Fruit fly (Drosophila melanogaster) whole organism, embryonic: Measurements from ENCODE around the gene P5CDh2.
A peak's percentile ranks its signal among the peaks of the same experiment; 100 is the strongest.

ENCODE experiments used
- ATbp ChIP-seq: fragments of 200-800 bp; sonication (Bioruptor generic); optimal IDR thresholded peaks from 2 replicates; lab custom pipeline; 2017; ENCODE audit warnings: missing biosample characterization, mild to moderate bottlenecking, missing genetic modification characterization, missing genetic modification reagents
- Atf6 ChIP-seq: fragments of 200-800 bp; sonication (Bioruptor generic); IDR thresholded peaks from 2 replicates; pipeline ENCODE4 v1.3.6; 2022; ENCODE audit warnings: missing biosample characterization, missing genetic modification characterization
- Awh ChIP-seq: fragments of 200-800 bp; sonication (Bioruptor generic); IDR thresholded peaks from 2 replicates; pipeline ENCODE4, ENCODE4 v1.3.6; 2022; ENCODE audit warnings: missing biosample characterization, missing genetic modification characterization
- CG10979 ChIP-seq: fragments of 200-800 bp; sonication (Bioruptor generic); optimal IDR thresholded peaks from 2 replicates; lab custom pipeline; 2018; ENCODE audit warnings: missing biosample characterization, mild to moderate bottlenecking, missing genetic modification characterization, moderate library complexity
- CG11695 ChIP-seq: fragments of 200-800 bp; sonication (Bioruptor generic); IDR thresholded peaks from 3 replicates; pipeline ENCODE4 v1.3.6; 2022; ENCODE audit warnings: missing biosample characterization, missing genetic modification characterization
- CG12104 ChIP-seq: fragments of 200-800 bp; sonication (Bioruptor generic); optimal IDR thresholded peaks from 3 replicates; lab custom pipeline; 2016; ENCODE audit warnings: missing biosample characterization, missing genetic modification characterization
- CG12391 ChIP-seq: fragments of 200-800 bp; sonication (Bioruptor generic); optimal IDR thresholded peaks from 3 replicates; lab custom pipeline; 2018; ENCODE audit warnings: missing biosample characterization, mild to moderate bottlenecking, missing genetic modification characterization, moderate library complexity
- CG12769 ChIP-seq: fragments of 200-800 bp; sonication (Bioruptor generic); optimal IDR thresholded peaks from 2 replicates; lab custom pipeline; 2019; ENCODE audit warnings: missing biosample characterization, mild to moderate bottlenecking, missing genetic modification characterization, moderate library complexity
- CG16779 ChIP-seq: fragments of 200-800 bp; sonication (Bioruptor generic); IDR thresholded peaks from 2 replicates; pipeline ENCODE4 v1.3.6; 2022; ENCODE audit warnings: missing biosample characterization, missing genetic modification characterization
- CG17829 ChIP-seq: fragments of 200-800 bp; optimal IDR thresholded peaks from 2 replicates; lab custom pipeline; 2019; ENCODE audit warnings: missing biosample characterization, mild to moderate bottlenecking, missing genetic modification characterization, moderate library complexity
- CG18619 ChIP-seq: fragments of 200-800 bp; sonication (Bioruptor generic); optimal IDR thresholded peaks from 3 replicates; lab custom pipeline; 2017; ENCODE audit warnings: missing biosample characterization, mild to moderate bottlenecking, missing genetic modification characterization
- CG2120 ChIP-seq: fragments of 200-800 bp; sonication (Bioruptor generic); optimal IDR thresholded peaks from 3 replicates; lab custom pipeline; 2016; ENCODE audit warnings: missing biosample characterization, missing genetic modification characterization
- CG4424 ChIP-seq: fragments of 200-800 bp; sonication (Bioruptor generic); optimal IDR thresholded peaks from 3 replicates; lab custom pipeline; 2016; ENCODE audit warnings: missing biosample characterization, missing genetic modification characterization
- CG6683 ChIP-seq: fragments of 200-800 bp; sonication (Bioruptor generic); optimal IDR thresholded peaks from 2 replicates; lab custom pipeline; 2017; ENCODE audit warnings: missing biosample characterization, mild to moderate bottlenecking, missing genetic modification characterization, missing genetic modification reagents
- CG6813 ChIP-seq: fragments of 200-800 bp; sonication (Bioruptor generic); optimal IDR thresholded peaks from 2 replicates; lab custom pipeline; 2017; ENCODE audit warnings: missing biosample characterization, missing genetic modification characterization, mild to moderate bottlenecking, moderate library complexity, missing genetic modification reagents
- CG6854 ChIP-seq: fragments of 200-800 bp; sonication (Bioruptor generic); optimal IDR thresholded peaks from 3 replicates; lab custom pipeline; 2017; ENCODE audit warnings: missing biosample characterization, mild to moderate bottlenecking, missing genetic modification characterization
- CG7786 ChIP-seq: fragments of 200-800 bp; sonication (Bioruptor generic); optimal IDR thresholded peaks from 2 replicates; lab custom pipeline; 2016; ENCODE audit warnings: missing biosample characterization, missing genetic modification characterization
- CG8359 ChIP-seq: fragments of 200-800 bp; sonication (Bioruptor generic); optimal IDR thresholded peaks from 2 replicates; lab custom pipeline; 2017; ENCODE audit warnings: missing biosample characterization, mild to moderate bottlenecking, missing genetic modification characterization, borderline replicate concordance
- CG9437 ChIP-seq: fragments of 200-800 bp; sonication (Bioruptor generic); optimal IDR thresholded peaks from 2 replicates; lab custom pipeline; 2018; ENCODE audit warnings: missing biosample characterization, mild to moderate bottlenecking, missing genetic modification characterization
- CG9797 ChIP-seq: fragments of 200-800 bp; sonication (Bioruptor generic); optimal IDR thresholded peaks from 3 replicates; lab custom pipeline; 2018; ENCODE audit warnings: missing biosample characterization, mild to moderate bottlenecking, missing genetic modification characterization
- CG9876 ChIP-seq: fragments of 200-800 bp; sonication (Bioruptor generic); optimal IDR thresholded peaks from 2 replicates; lab custom pipeline; 2016; ENCODE audit warnings: missing biosample characterization, missing genetic modification characterization
- Fer2 ChIP-seq: fragments of 200-800 bp; sonication (Bioruptor generic); optimal IDR thresholded peaks from 2 replicates; lab custom pipeline; 2018; ENCODE audit warnings: missing biosample characterization, mild to moderate bottlenecking, missing genetic modification characterization, moderate library complexity
- Gug ChIP-seq: fragments of 200-800 bp; sonication (Bioruptor generic); IDR thresholded peaks from 4 replicates; pipeline ENCODE4 v1.3.6; 2022; ENCODE audit warnings: missing biosample characterization, missing genetic modification characterization
- HLH54F ChIP-seq: fragments of 200-800 bp; sonication (Bioruptor generic); optimal IDR thresholded peaks from 3 replicates; lab custom pipeline; 2016; ENCODE audit warnings: missing biosample characterization, missing genetic modification characterization
- Mes4 ChIP-seq: fragments of 200-800 bp; sonication (Bioruptor generic); optimal IDR thresholded peaks from 2 replicates; lab custom pipeline; 2016; ENCODE audit warnings: missing biosample characterization, missing genetic modification characterization
- Pdp1 ChIP-seq, 2 experiments: fragments of 200-800 bp; sonication (Bioruptor generic); optimal IDR thresholded peaks; 3 replicates each; lab custom pipeline; 2016; ENCODE audit warnings: missing biosample characterization in 2 of 2, missing genetic modification characterization in 2 of 2, mild to moderate bottlenecking in 1 of 2, moderate library complexity in 1 of 2
- Poxn ChIP-seq: fragments of 200-800 bp; sonication (Bioruptor generic); IDR thresholded peaks from 2 replicates; pipeline ENCODE4 v1.3.6; 2022; ENCODE audit warnings: missing biosample characterization, missing genetic modification characterization
- Sox102F ChIP-seq: fragments of 200-800 bp; sonication (Bioruptor generic); optimal IDR thresholded peaks from 2 replicates; lab custom pipeline; 2018; ENCODE audit warnings: missing biosample characterization, mild to moderate bottlenecking, missing genetic modification characterization, moderate library complexity
- Spps ChIP-seq: fragments of 200-800 bp; sonication (Bioruptor generic); optimal IDR thresholded peaks from 2 replicates; lab custom pipeline; 2018; ENCODE audit warnings: missing biosample characterization, mild to moderate bottlenecking, missing genetic modification characterization
- Ssrp ChIP-seq: fragments of 200-800 bp; sonication (Bioruptor generic); optimal IDR thresholded peaks from 2 replicates; lab custom pipeline; 2018; ENCODE audit warnings: missing biosample characterization, mild to moderate bottlenecking, missing genetic modification characterization, moderate library complexity
- Stat92E ChIP-seq, 3 experiments: fragments of >200 bp in 2 of 3; fragments of 200-800 bp in 1 of 3; sonication (Bioruptor generic) in 1 of 3; optimal IDR thresholded peaks; 2 replicates each; lab custom pipeline; 2017 to 2019; ENCODE audit warnings: missing biosample characterization in 3 of 3, missing genetic modification characterization in 3 of 3, mild to moderate bottlenecking in 1 of 3, moderate library complexity in 1 of 3
- ac ChIP-seq: fragments of 200-800 bp; sonication (Bioruptor generic); optimal IDR thresholded peaks from 3 replicates; lab custom pipeline; 2017; ENCODE audit warnings: missing biosample characterization, mild to moderate bottlenecking, missing genetic modification characterization
- az2 ChIP-seq: fragments of 200-800 bp; sonication (Bioruptor generic); optimal IDR thresholded peaks from 3 replicates; lab custom pipeline; 2016; ENCODE audit warnings: missing biosample characterization, missing genetic modification characterization
- bowl ChIP-seq: fragments of 200-800 bp; sonication (Bioruptor generic); IDR thresholded peaks from 2 replicates; pipeline ENCODE4 v1.3.6; 2022; ENCODE audit warnings: missing biosample characterization, missing genetic modification characterization
- chinmo ChIP-seq: fragments of 200-800 bp; sonication (Bioruptor generic); IDR thresholded peaks from 4 replicates; pipeline ENCODE4 v1.3.6; 2022; ENCODE audit warnings: missing biosample characterization, missing genetic modification characterization; ENCODE audit not compliant: partially characterized antibody
- croc ChIP-seq: fragments of 200-800 bp; sonication (Bioruptor generic); conservative IDR thresholded peaks from 3 replicates; pipeline ENCODE4 v1.3.6; 2022; ENCODE audit warnings: missing biosample characterization, missing genetic modification characterization
- fru ChIP-seq: fragments of >200 bp; optimal IDR thresholded peaks from 2 replicates; lab custom pipeline; 2017
- ftz-f1 ChIP-seq: fragments of 200-800 bp; sonication (Bioruptor generic); optimal IDR thresholded peaks from 2 replicates; lab custom pipeline; 2016; ENCODE audit warnings: missing biosample characterization, missing genetic modification characterization
- gcm2 ChIP-seq: fragments of 200-800 bp; sonication (Bioruptor generic); optimal IDR thresholded peaks from 2 replicates; lab custom pipeline; 2016; ENCODE audit warnings: missing biosample characterization, missing genetic modification characterization
- grau ChIP-seq: fragments of 200-800 bp; optimal IDR thresholded peaks from 3 replicates; lab custom pipeline; 2019; ENCODE audit warnings: missing biosample characterization, mild to moderate bottlenecking, missing genetic modification characterization, moderate library complexity
- h ChIP-seq: fragments of >200 bp; optimal IDR thresholded peaks from 2 replicates; lab custom pipeline; 2017
- mam ChIP-seq: fragments of 200-800 bp; sonication (Bioruptor generic); optimal IDR thresholded peaks from 3 replicates; lab custom pipeline; 2016; ENCODE audit warnings: missing biosample characterization, missing genetic modification characterization
- nerfin-1 ChIP-seq: fragments of 200-800 bp; sonication (Bioruptor generic); optimal IDR thresholded peaks from 3 replicates; lab custom pipeline; 2019; ENCODE audit warnings: missing biosample characterization, mild to moderate bottlenecking, missing genetic modification characterization, moderate library complexity
- nmo ChIP-seq: fragments of 200-800 bp; sonication (Bioruptor generic); optimal IDR thresholded peaks from 2 replicates; lab custom pipeline; 2018; ENCODE audit warnings: missing biosample characterization, mild to moderate bottlenecking, missing genetic modification characterization, moderate library complexity
- pb ChIP-seq: fragments of 200-800 bp; sonication (Bioruptor generic); optimal IDR thresholded peaks from 3 replicates; lab custom pipeline; 2016; ENCODE audit warnings: missing biosample characterization, missing genetic modification characterization
- rib ChIP-seq: fragments of 200-800 bp; sonication (Bioruptor generic); IDR thresholded peaks from 2 replicates; pipeline ENCODE4 v1.3.6; 2022; ENCODE audit warnings: missing biosample characterization, missing genetic modification characterization
- slp2 ChIP-seq: fragments of 200-800 bp; sonication (Bioruptor generic); optimal IDR thresholded peaks from 2 replicates; lab custom pipeline; 2016; ENCODE audit warnings: missing biosample characterization, missing genetic modification characterization
- tin ChIP-seq: fragments of 200-800 bp; sonication (Bioruptor generic); optimal IDR thresholded peaks from 3 replicates; lab custom pipeline; 2016; ENCODE audit warnings: missing biosample characterization, missing genetic modification characterization
- unpg ChIP-seq: fragments of 200-800 bp; sonication (Bioruptor generic); optimal IDR thresholded peaks from 3 replicates; lab custom pipeline; 2018; ENCODE audit warnings: missing biosample characterization, mild to moderate bottlenecking, missing genetic modification characterization, moderate library complexity
- zen ChIP-seq: fragments of 200-800 bp; sonication (Bioruptor generic); optimal IDR thresholded peaks from 3 replicates; lab custom pipeline; 2018; ENCODE audit warnings: missing biosample characterization, mild to moderate bottlenecking, missing genetic modification characterization, moderate library complexity

Gene P5CDh2

dm6 chr3R:21862137-21862850 lies 15.4 kb upstream of the P5CDh2 start (continued):
- TF ChIP-seq CG2120 (GFP tag; lab: Kevin White, UChicago), result no peak
- peak; percentile 96 for TF ChIP-seq ATbp (GFP tag; lab: Kevin White, UChicago)
- TF ChIP-seq mam (GFP tag; lab: Kevin White, UChicago), result no peak
- TF ChIP-seq az2, result peak; percentile 85
- peak in 1 of 3 experiments; percentile 0 for TF ChIP-seq Stat92E (GFP tag; optimal IDR thresholded peaks at IDR 0.05; lab: Kevin White, UChicago)
- peak; percentile 86 for TF ChIP-seq Awh
- peak; percentile 65 for TF ChIP-seq CG12769
- TF ChIP-seq Spps (tag; lab: Kevin White, UChicago), result peak; percentile 56
- peak; percentile 64 for TF ChIP-seq CG4424 (GFP tag; lab: Kevin White, UChicago)
- TF ChIP-seq ftz-f1 (GFP tag; lab: Kevin White, UChicago), result no peak
- peak; percentile 62; the same call in 2 of the 3 replicates for TF ChIP-seq CG11695
- no peak for TF ChIP-seq Fer2 (tag; lab: Kevin White, UChicago)
- no peak for TF ChIP-seq CG12104 (GFP tag; lab: Kevin White, UChicago)
- TF ChIP-seq Poxn (GFP tag; lab: Robert Waterston, UW), result no peak
- peak; percentile 0 for TF ChIP-seq slp2 (GFP tag; lab: Kevin White, UChicago)
- peak; percentile 62 for TF ChIP-seq CG18619 (GFP tag; lab: Kevin White, UChicago)
- no peak for TF ChIP-seq CG9876 (GFP tag; lab: Kevin White, UChicago)
- TF ChIP-seq chinmo (GFP tag; lab: Robert Waterston, UW), result no peak
- peak; percentile 79; the same call in 2 of the 3 replicates for TF ChIP-seq croc (GFP tag; lab: Robert Waterston, UW)
- TF ChIP-seq CG12391 (tag; lab: Kevin White, UChicago), result peak; percentile 91
- TF ChIP-seq Ssrp, result peak; percentile 89
- no peak for TF ChIP-seq CG7786 (GFP tag; lab: Kevin White, UChicago)
- TF ChIP-seq grau (tag; lab: Kevin White, UChicago), result peak; percentile 83
- peak; percentile 59 for TF ChIP-seq tin (GFP tag; lab: Kevin White, UChicago)
- TF ChIP-seq Atf6, result peak; percentile 26; the same call in 1 of the 2 replicates
- no peak for TF ChIP-seq CG9797 (GFP tag; lab: Kevin White, UChicago)
- TF ChIP-seq CG9437 (GFP tag; lab: Kevin White, UChicago), result peak; percentile 64
- peak; percentile 51 for TF ChIP-seq CG8359 (GFP tag; lab: Kevin White, UChicago)
- TF ChIP-seq h (lab: Kevin White, UChicago), result no peak
- TF ChIP-seq unpg, result peak; percentile 95
- TF ChIP-seq gcm2 (GFP tag; lab: Kevin White, UChicago), result no peak
- peak; percentile 94 for TF ChIP-seq Sox102F
- no peak for TF ChIP-seq bowl (GFP tag; lab: Robert Waterston, UW)
- TF ChIP-seq Pdp1 (GFP tag; optimal IDR thresholded peaks at IDR 0.05; lab: Kevin White, UChicago), result peak in 1 of 2 experiments; percentile 74
- no peak for TF ChIP-seq CG16779 (GFP tag; lab: Robert Waterston, UW)
- TF ChIP-seq ac, result peak; percentile 48
- peak; percentile 82 for TF ChIP-seq nmo
- no peak for TF ChIP-seq CG6854 (GFP tag; lab: Kevin White, UChicago)
- TF ChIP-seq fru, result no peak
- TF ChIP-seq CG10979, result peak; percentile 86
- peak; percentile 79 for TF ChIP-seq nerfin-1 (tag; lab: Kevin White, UChicago)
- peak; percentile 25 for TF ChIP-seq CG6813
- no peak; the same call in 3 of the 4 replicates for TF ChIP-seq Gug (GFP tag; lab: Robert Waterston, UW)
- TF ChIP-seq CG17829 (tag; lab: Kevin White, UChicago), result peak; percentile 93
- no peak for TF ChIP-seq HLH54F (GFP tag; lab: Kevin White, UChicago)
- no peak for TF ChIP-seq pb
- TF ChIP-seq CG6683 (GFP tag; lab: Kevin White, UChicago), result peak; percentile 7
- TF ChIP-seq Mes4, result no peak
- peak; percentile 30 for TF ChIP-seq zen (tag; lab: Kevin White, UChicago)
- TF ChIP-seq rib, result no peak
